Fruit fly (Drosophila melanogaster): ENCODE data around the gene Cox11.
A peak's percentile ranks its signal among the peaks of the same experiment; 100 is the strongest.

Gene Cox11

dm6 chr2L:5527861-5528260 is 1.1 kb downstream of the Cox11 start, which contains the start of gene CG31915 (continued):
- no peak for TF ChIP-seq CG16815 (GFP tag; optimal IDR thresholded peaks at IDR 0.05)
- no peak for TF ChIP-seq CG15479 (GFP tag; optimal IDR thresholded peaks at IDR 0.05)
- TF ChIP-seq cad (GFP tag; optimal IDR thresholded peaks at IDR 0.05) = peak; percentile 92
- TF ChIP-seq CG17385 (GFP tag; optimal IDR thresholded peaks at IDR 0.05) = no peak
- TF ChIP-seq sisA (GFP tag; IDR thresholded peaks at IDR 0.05) = no peak
- TF ChIP-seq az2 (GFP tag; optimal IDR thresholded peaks at IDR 0.05) = no peak
- no peak for TF ChIP-seq sr (GFP tag; IDR thresholded peaks at IDR 0.05)
- no peak for TF ChIP-seq gsb (GFP tag; IDR thresholded peaks at IDR 0.05)
- no peak for TF ChIP-seq vvl (GFP tag; IDR thresholded peaks at IDR 0.05)
- TF ChIP-seq CG1233 (GFP tag; optimal IDR thresholded peaks at IDR 0.05) = no peak
- no peak for TF ChIP-seq CG7928 (GFP tag; optimal IDR thresholded peaks at IDR 0.05)
- TF ChIP-seq toy (GFP tag; IDR thresholded peaks at IDR 0.05) = no peak
- TF ChIP-seq CG2129 (GFP tag; IDR thresholded peaks at IDR 0.05; ENCODE audit: partially characterized antibody) = no peak
- TF ChIP-seq Mes4 (GFP tag; optimal IDR thresholded peaks at IDR 0.05) = no peak
- TF ChIP-seq Xbp1 (GFP tag; optimal IDR thresholded peaks at IDR 0.05) = no peak
- no peak for TF ChIP-seq Side (GFP tag; optimal IDR thresholded peaks at IDR 0.05)
- TF ChIP-seq Asciz (GFP tag; optimal IDR thresholded peaks at IDR 0.05) = no peak
- TF ChIP-seq Ravus (GFP tag; IDR thresholded peaks at IDR 0.05) = no peak
- TF ChIP-seq CG9817 (tag; optimal IDR thresholded peaks at IDR 0.05) = no peak
- no peak for TF ChIP-seq tx (GFP tag; optimal IDR thresholded peaks at IDR 0.05)
- no peak for TF ChIP-seq CG13123 (GFP tag; optimal IDR thresholded peaks at IDR 0.05)
- no peak for TF ChIP-seq CG1832 (GFP tag; optimal IDR thresholded peaks at IDR 0.05)
- TF ChIP-seq HLH4C (GFP tag; IDR thresholded peaks at IDR 0.05; ENCODE audit: partially characterized antibody) = peak; percentile 87
- TF ChIP-seq bbx (GFP tag; IDR thresholded peaks at IDR 0.05; ENCODE audit: partially characterized antibody) = peak; percentile 83
- no peak for TF ChIP-seq chn (GFP tag; optimal IDR thresholded peaks at IDR 0.05)
- peak; percentile 85 for TF ChIP-seq hb (GFP tag; IDR thresholded peaks at IDR 0.05; ENCODE audit: partially characterized antibody)
- TF ChIP-seq CG16779 (GFP tag; IDR thresholded peaks at IDR 0.05) = no peak
- TF ChIP-seq Hmx (GFP tag; optimal IDR thresholded peaks at IDR 0.05) = no peak
- peak; percentile 77 for TF ChIP-seq CG6854 (GFP tag; optimal IDR thresholded peaks at IDR 0.05)
- TF ChIP-seq sd (tag; optimal IDR thresholded peaks at IDR 0.05) = no peak
- TF ChIP-seq Gsc (GFP tag; IDR thresholded peaks at IDR 0.05) = no peak
- no peak for TF ChIP-seq en (GFP tag; optimal IDR thresholded peaks at IDR 0.05)
- no peak for TF ChIP-seq HmgD (GFP tag; optimal IDR thresholded peaks at IDR 0.05)
- TF ChIP-seq repo (GFP tag; optimal IDR thresholded peaks at IDR 0.05) = no peak
- no peak for TF ChIP-seq bcd (GFP tag; optimal IDR thresholded peaks at IDR 0.05)
- no peak for TF ChIP-seq CG10267 (tag; optimal IDR thresholded peaks at IDR 0.05)
- TF ChIP-seq CG3163 (GFP tag; optimal IDR thresholded peaks at IDR 0.05) = no peak
- no peak for TF ChIP-seq lmd (GFP tag; IDR thresholded peaks at IDR 0.05)
- TF ChIP-seq org-1 (GFP tag; optimal IDR thresholded peaks at IDR 0.05) = no peak
- TF ChIP-seq CG7556 (GFP tag; optimal IDR thresholded peaks at IDR 0.05) = no peak
- no peak for TF ChIP-seq dm (GFP tag; optimal IDR thresholded peaks at IDR 0.05)
- TF ChIP-seq CG30020 (tag; optimal IDR thresholded peaks at IDR 0.05) = no peak
- no peak for TF ChIP-seq CG8290 (GFP tag; optimal IDR thresholded peaks at IDR 0.05)
- TF ChIP-seq CG8290 (tag; optimal IDR thresholded peaks at IDR 0.05) = no peak
- no peak for TF ChIP-seq CG10147 (GFP tag; optimal IDR thresholded peaks at IDR 0.05)
- TF ChIP-seq pros (GFP tag; optimal IDR thresholded peaks at IDR 0.05) = no peak
- no peak for TF ChIP-seq CG34376 (GFP tag; optimal IDR thresholded peaks at IDR 0.05)
- TF ChIP-seq Ptx1 (GFP tag; IDR thresholded peaks at IDR 0.05) = no peak
- no peak for TF ChIP-seq CG3838 (GFP tag; optimal IDR thresholded peaks at IDR 0.05)
- TF ChIP-seq CG17361 (GFP tag; IDR thresholded peaks at IDR 0.05) = no peak
- TF ChIP-seq YL-1 (GFP tag; optimal IDR thresholded peaks at IDR 0.05) = peak; percentile 21
- TF ChIP-seq Dbx (GFP tag; IDR thresholded peaks at IDR 0.05) = no peak
- TF ChIP-seq sob (GFP tag; IDR thresholded peaks at IDR 0.05) = no peak

Measured in whole organism, embryonic.